Worm (Caenorhabditis elegans): Measurements from ENCODE around the gene ugt-5.

Gene ugt-5

DNA sequence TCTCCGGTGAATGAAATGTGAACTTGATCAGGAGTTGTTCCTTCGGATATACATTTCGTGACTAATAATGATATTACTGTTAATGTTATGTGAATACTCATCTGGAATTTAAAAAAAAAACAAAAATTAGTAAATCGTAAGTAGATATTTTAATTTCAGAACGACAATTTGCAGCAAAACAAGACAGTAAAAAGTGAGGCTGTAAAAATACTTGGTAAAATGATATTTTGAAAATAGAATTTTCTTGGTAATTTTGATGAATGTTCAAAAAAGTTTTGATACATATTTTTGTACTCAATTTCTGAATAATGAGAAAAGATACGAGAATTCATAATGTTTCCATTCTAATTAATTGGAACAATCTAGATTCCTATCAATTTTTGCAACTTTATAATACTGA, 33.1 kb downstream of the ugt-5 start, which contains the start of gene papl-1 (continued):
- no peak for TF ChIP-seq F44E2.7 (GFP tag; IDR thresholded peaks at IDR 0.05)
- TF ChIP-seq mxl-2 (GFP tag; conservative IDR thresholded peaks at IDR 0.05), result no peak
- TF ChIP-seq dmd-9 (GFP tag; IDR thresholded peaks at IDR 0.05), result no peak
- TF ChIP-seq daf-8 (GFP tag; IDR thresholded peaks at IDR 0.05), result no peak

DNA sequence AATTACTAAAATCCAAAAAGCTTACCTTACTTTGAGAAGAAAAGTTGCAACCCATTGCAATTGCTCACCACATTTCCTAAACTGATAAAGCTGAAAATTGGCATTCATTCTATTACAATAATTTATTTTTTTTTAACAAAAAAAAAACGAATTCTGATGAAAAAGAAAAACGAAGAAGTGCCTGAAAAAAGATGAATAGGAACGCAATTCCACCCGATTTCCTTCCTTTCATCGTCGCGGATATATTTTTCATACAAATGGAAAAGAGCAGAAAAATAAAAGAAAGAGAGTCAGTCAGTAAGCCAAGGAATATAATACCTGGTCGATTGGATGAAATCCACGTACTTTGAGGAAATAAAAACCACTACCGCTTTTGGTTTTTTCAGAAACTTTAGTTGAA, 37.9 kb downstream of the ugt-5 start, which contains the start of gene gpa-13:
Gene gpa-13, minus strand, starts transcription at position 101 of the 400 bp plus-strand sequence.
- TF ChIP-seq hmg-1.1 (GFP tag; IDR thresholded peaks at IDR 0.05), result no peak
- no peak for TF ChIP-seq daf-16 (GFP tag; optimal IDR thresholded peaks at IDR 0.05)
- no peak for TF ChIP-seq daf-16 (tag; optimal IDR thresholded peaks at IDR 0.05)
- TF ChIP-seq Y5F2A.4 (GFP tag; optimal IDR thresholded peaks at IDR 0.05), result no peak
- TF ChIP-seq F26F4.8 (GFP tag; conservative IDR thresholded peaks at IDR 0.05), result no peak
- TF ChIP-seq dmd-9 (GFP tag; IDR thresholded peaks at IDR 0.05), result no peak
- TF ChIP-seq nhr-28 (tag; optimal IDR thresholded peaks at IDR 0.05), result no peak
- no peak for TF ChIP-seq ceh-62 (tag; optimal IDR thresholded peaks at IDR 0.05)
- no peak for TF ChIP-seq pha-4 (GFP tag; IDR thresholded peaks at IDR 0.05)
- no peak for TF ChIP-seq pha-4 (tag; optimal IDR thresholded peaks at IDR 0.05)
- no peak for TF ChIP-seq lir-3 (tag; optimal IDR thresholded peaks at IDR 0.05)
- no peak for TF ChIP-seq Y48G9A.11 (GFP tag; IDR thresholded peaks at IDR 0.05)
- no peak for TF ChIP-seq snpc-4 (tag; optimal IDR thresholded peaks at IDR 0.05)
- no peak for TF ChIP-seq nhr-48 (tag; optimal IDR thresholded peaks at IDR 0.05)
- TF ChIP-seq egl-27 (tag; optimal IDR thresholded peaks at IDR 0.05), result no peak
- TF ChIP-seq nhr-6 (tag; optimal IDR thresholded peaks at IDR 0.05), result no peak

DNA sequence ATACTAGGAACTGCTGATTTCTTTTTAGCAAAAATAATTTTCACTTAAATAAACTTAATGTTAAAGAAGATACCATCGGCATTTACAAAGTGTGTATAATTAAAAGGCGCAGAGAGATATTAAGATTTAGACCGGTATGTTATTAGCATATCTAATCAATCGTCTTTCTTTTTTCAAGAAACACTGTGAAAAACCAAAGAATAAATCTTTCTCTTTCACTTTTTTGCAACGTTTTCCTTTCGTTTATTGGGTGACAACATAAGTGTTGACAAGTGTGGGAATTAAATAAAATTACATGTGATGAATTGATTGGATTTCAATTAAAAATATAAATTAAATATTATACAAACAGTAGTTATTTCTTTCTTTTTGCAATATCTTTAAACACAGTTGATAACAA, 40.4 kb downstream of the ugt-5 start, which contains the start of gene C15C8.8:
Gene C15C8.8, minus strand, starts transcription at position 101 of the 400 bp plus-strand sequence.
- TF ChIP-seq dmd-6 (GFP tag; IDR thresholded peaks at IDR 0.05) (no peak), daf-19 (GFP tag; conservative IDR thresholded peaks at IDR 0.05) (no peak), Y105C5A.15 (GFP tag; IDR thresholded peaks at IDR 0.05) (no peak), set-16 (GFP tag; IDR thresholded peaks at IDR 0.05) (no peak), zip-11 (GFP tag; IDR thresholded peaks at IDR 0.05) (no peak), nhr-41 (GFP tag; IDR thresholded peaks at IDR 0.05) (no peak), tra-1 (GFP tag; IDR thresholded peaks at IDR 0.05) (no peak), mep-1 (tag; optimal IDR thresholded peaks at IDR 0.05) (no peak), snpc-1.2 (GFP tag; IDR thresholded peaks at IDR 0.05) (no peak)

DNA sequence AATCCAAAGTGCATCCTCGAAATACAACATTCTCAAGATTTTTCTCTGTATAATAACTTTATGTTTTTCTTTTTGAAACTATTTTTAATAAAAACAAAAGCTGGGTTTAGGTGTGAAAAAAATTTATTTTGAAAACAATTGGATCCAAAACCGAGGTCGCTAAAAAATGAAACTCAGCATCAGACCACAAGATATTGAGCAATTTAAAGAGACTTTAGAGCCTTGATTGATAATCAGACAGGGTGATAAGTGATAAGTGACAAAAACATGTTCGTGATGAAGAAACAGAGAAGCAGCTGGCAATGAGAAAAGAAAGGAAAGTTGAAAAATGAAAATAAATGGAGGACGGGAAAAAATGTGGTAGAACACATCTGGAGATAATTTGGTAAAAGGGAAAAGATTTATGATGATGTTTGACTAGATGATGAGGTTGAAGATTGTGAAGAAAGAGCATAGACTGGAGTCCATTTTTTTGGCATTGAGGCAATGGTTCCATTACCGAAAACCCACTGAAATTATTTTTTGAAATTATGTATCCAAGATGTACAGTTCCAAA, 41.2 kb downstream of the ugt-5 start, which contains the start of gene C15C8.6:
Gene C15C8.6, minus strand, starts transcription at position 51 of the 556 bp plus-strand sequence.
- TF ChIP-seq zag-1 (tag; optimal IDR thresholded peaks at IDR 0.05), result no peak
- TF ChIP-seq unc-62 (GFP tag; optimal IDR thresholded peaks at IDR 0.05 in 1 of 2), result peak in 1 of 2 experiments; percentile 50
- TF ChIP-seq unc-62 (tag; optimal IDR thresholded peaks at IDR 0.05), result no peak

DNA sequence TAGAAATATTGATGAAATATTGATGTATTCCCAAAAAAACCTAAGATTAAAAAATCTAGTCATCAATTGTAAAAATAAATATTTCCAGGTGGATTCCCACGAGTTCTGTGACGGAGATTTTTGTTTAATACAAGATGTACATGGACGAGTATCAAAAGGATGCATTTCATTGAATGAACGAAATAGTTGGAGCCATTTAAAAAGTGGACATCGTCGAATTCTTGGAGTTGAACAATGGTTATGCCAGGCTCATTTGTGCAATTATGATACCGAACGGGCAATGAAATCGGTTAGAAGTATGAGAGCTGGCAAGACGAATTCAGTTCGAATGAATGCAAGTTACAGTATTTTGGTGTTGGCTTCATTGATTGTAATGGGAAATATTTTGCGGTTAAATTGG, 43.2 kb downstream of the ugt-5 start:
- TF ChIP-seq daf-19 (GFP tag; conservative IDR thresholded peaks at IDR 0.05) (no peak), php-3 (GFP tag; IDR thresholded peaks at IDR 0.05) (no peak), unc-62 (GFP tag; optimal IDR thresholded peaks at IDR 0.05 in 1 of 2) (peak in 1 of 2 experiments; percentile 94), unc-62 (tag; optimal IDR thresholded peaks at IDR 0.05) (no peak), F10B5.3 (tag; optimal IDR thresholded peaks at IDR 0.05) (no peak)

DNA sequence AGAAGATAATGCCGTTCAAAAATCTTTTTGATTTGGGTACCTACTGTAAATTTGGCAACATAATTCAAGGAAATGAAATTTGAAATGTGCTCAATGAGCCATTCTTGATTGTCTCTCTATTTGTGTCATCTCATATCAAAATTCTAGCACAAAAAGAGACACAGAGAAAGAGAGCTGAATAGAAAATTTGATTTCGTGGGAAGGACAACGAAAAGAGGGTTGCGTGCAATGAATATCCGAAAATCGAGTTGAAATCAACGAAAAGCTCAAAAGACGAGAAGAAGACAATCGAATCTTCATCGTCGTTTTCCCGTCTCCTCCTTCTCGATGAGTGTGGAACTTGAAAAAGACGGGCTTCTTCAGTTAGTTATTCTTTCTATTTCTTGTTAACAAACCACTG, 44.9 kb downstream of the ugt-5 start, which contains the start of gene C15C8.5:
Gene C15C8.5, plus strand, starts transcription at position 152 of the 400 bp plus-strand sequence.
- TF ChIP-seq spr-3 (GFP tag; optimal IDR thresholded peaks at IDR 0.05) (no peak), fkh-10 (GFP tag; optimal IDR thresholded peaks at IDR 0.05) (peak; percentile 97), nhr-48 (tag; optimal IDR thresholded peaks at IDR 0.05) (no peak), cey-2 (tag; optimal IDR thresholded peaks at IDR 0.05; ENCODE audit: borderline replicate concordance, insufficient read depth) (no peak), snpc-1.2 (GFP tag; IDR thresholded peaks at IDR 0.05) (no peak), zfp-3 (GFP tag; conservative IDR thresholded peaks at IDR 0.05) (no peak), zip-2 (tag; optimal IDR thresholded peaks at IDR 0.05) (no peak), nhr-25 (tag; optimal IDR thresholded peaks at IDR 0.05; ENCODE audit: borderline replicate concordance, insufficient read depth) (no peak), hlh-30 (tag; optimal IDR thresholded peaks at IDR 0.05; ENCODE audit: insufficient read depth) (no peak), ceh-62 (tag; optimal IDR thresholded peaks at IDR 0.05) (no peak), ceh-44 (GFP tag; IDR thresholded peaks at IDR 0.05) (no peak), ces-1 (GFP tag; optimal IDR thresholded peaks at IDR 0.05) (peak; percentile 91), zip-11 (GFP tag; IDR thresholded peaks at IDR 0.05) (no peak), T26A8.4 (GFP tag; IDR thresholded peaks at IDR 0.05) (no peak)
